Worm (Caenorhabditis elegans): ENCODE results near the gene arrd-6.

arrd-6 gene

ce11 chrII:11129517-11129916 is 13.0 kb upstream of the arrd-6 start, which contains the start of gene F40F8.12:
TSS of gene F40F8.12 (plus strand) at chrII:11129817.
- TF ChIP-seq lin-15B (tag; optimal IDR thresholded peaks at IDR 0.05), result no peak

- TF ChIP-seq nhr-11 (tag; optimal IDR thresholded peaks at IDR 0.05), result no peak
- TF ChIP-seq nhr-6 (tag; optimal IDR thresholded peaks at IDR 0.05), result no peak
- peak; percentile 8 for TF ChIP-seq aha-1 (tag)
- TF ChIP-seq lin-29 (GFP tag; IDR thresholded peaks at IDR 0.05), result no peak
- TF ChIP-seq ceh-32 (tag; optimal IDR thresholded peaks at IDR 0.05; ENCODE audit: poor library complexity), result no peak
- TF ChIP-seq F10B5.3 (tag; optimal IDR thresholded peaks at IDR 0.05), result no peak
- peak; percentile 86 for TF ChIP-seq dpl-1 (GFP tag; optimal IDR thresholded peaks at IDR 0.05)
- peak; percentile 93 for TF ChIP-seq lin-38 (GFP tag; IDR thresholded peaks at IDR 0.05)
- no peak for TF ChIP-seq vab-7 (GFP tag; IDR thresholded peaks at IDR 0.05)
- no peak for TF ChIP-seq ceh-62 (tag; optimal IDR thresholded peaks at IDR 0.05)
- TF ChIP-seq mes-2 (tag; optimal IDR thresholded peaks at IDR 0.05; ENCODE audit: poor library complexity, severe bottlenecking), result peak; percentile 68
- TF ChIP-seq egl-27 (tag; optimal IDR thresholded peaks at IDR 0.05), result no peak
- no peak for TF ChIP-seq ztf-11 (tag; optimal IDR thresholded peaks at IDR 0.05)
- no peak for TF ChIP-seq zfp-2 (tag; optimal IDR thresholded peaks at IDR 0.05)
- no peak for TF ChIP-seq hif-1 (tag; optimal IDR thresholded peaks at IDR 0.05)
- no peak for TF ChIP-seq ceh-44 (GFP tag; IDR thresholded peaks at IDR 0.05)
- TF ChIP-seq nhr-28 (tag; optimal IDR thresholded peaks at IDR 0.05), result peak; percentile 1
- no peak for TF ChIP-seq nhr-41 (GFP tag; IDR thresholded peaks at IDR 0.05)
- TF ChIP-seq madf-5 (GFP tag; IDR thresholded peaks at IDR 0.05), result no peak
- TF ChIP-seq aly-2 (tag; optimal IDR thresholded peaks at IDR 0.05), result no peak
- TF ChIP-seq mep-1 (tag; optimal IDR thresholded peaks at IDR 0.05), result peak; percentile 21
- no peak for TF ChIP-seq Y48G9A.11 (GFP tag; IDR thresholded peaks at IDR 0.05)
- TF ChIP-seq hlh-30 (tag; optimal IDR thresholded peaks at IDR 0.05; ENCODE audit: insufficient read depth), result peak; percentile 25
- TF ChIP-seq dve-1 (tag; optimal IDR thresholded peaks at IDR 0.05; ENCODE audit: insufficient read depth), result peak; percentile 66
- TF ChIP-seq nhr-77 (tag; optimal IDR thresholded peaks at IDR 0.05), result peak; percentile 23
- TF ChIP-seq lir-3 (tag; optimal IDR thresholded peaks at IDR 0.05), result no peak
- peak in 1 of 2 experiments; percentile 44 for TF ChIP-seq daf-16 (GFP tag; optimal IDR thresholded peaks at IDR 0.05)
- TF ChIP-seq daf-16 (tag; optimal IDR thresholded peaks at IDR 0.05), result peak; percentile 32
- peak; percentile 11 for TF ChIP-seq nhr-102 (tag; optimal IDR thresholded peaks at IDR 0.05)
- no peak for TF ChIP-seq F44E2.7 (GFP tag; IDR thresholded peaks at IDR 0.05)
- peak in 1 of 2 experiments; percentile 82 for TF ChIP-seq lsy-2 (tag; optimal IDR thresholded peaks at IDR 0.05)
These were observed 10.0 kb upstream of the arrd-6 start, which contains the start of gene F40F8.11 for ce11 chrII:11132542-11132941. TSS of gene F40F8.11 (minus strand) at chrII:11132590.

- TF ChIP-seq ces-1 (GFP tag; optimal IDR thresholded peaks at IDR 0.05) (no peak), set-16 (GFP tag; IDR thresholded peaks at IDR 0.05) (no peak), nhr-10 (tag; optimal IDR thresholded peaks at IDR 0.05) (no peak), jun-1 (tag; optimal IDR thresholded peaks at IDR 0.05) (no peak), skn-1 (tag; optimal IDR thresholded peaks at IDR 0.05) (no peak), nhr-237 (tag; optimal IDR thresholded peaks at IDR 0.05) (no peak), lsy-2 (tag; optimal IDR thresholded peaks at IDR 0.05) (no peak), ztf-7 (tag; optimal IDR thresholded peaks at IDR 0.05) (no peak), lir-3 (tag; optimal IDR thresholded peaks at IDR 0.05) (no peak), T20F7.1 (GFP tag; optimal IDR thresholded peaks at IDR 0.05) (no peak), nhr-111 (GFP tag; optimal IDR thresholded peaks at IDR 0.05) (no peak), pha-4 (GFP tag; IDR thresholded peaks at IDR 0.05) (no peak), pha-4 (tag; optimal IDR thresholded peaks at IDR 0.05) (no peak), zag-1 (tag; optimal IDR thresholded peaks at IDR 0.05) (no peak), nhr-76 (tag; optimal IDR thresholded peaks at IDR 0.05) (no peak), fkh-10 (GFP tag; optimal IDR thresholded peaks at IDR 0.05) (no peak)
These were observed 7.7 kb upstream of the arrd-6 start, which contains the start of gene F40F8.5 for ce11 chrII:11134828-11135227. TSS of gene F40F8.5 (minus strand) at chrII:11134928.
